Fruit fly (Drosophila melanogaster) whole organism, wandering third instar larva: ENCODE data around the gene Sc2.
A peak's percentile ranks its signal among the peaks of the same experiment; 100 is the strongest.

Experiments used
- Dif ChIP-seq: fragments of 200-275, 200-300 bp; sonication (Bioruptor generic); optimal IDR thresholded peaks from 2 replicates; lab custom pipeline; 2018; ENCODE audit warnings: missing biosample characterization, missing genetic modification characterization; ENCODE audit not compliant: partially characterized antibody
- Mio ChIP-seq: sonication (Bioruptor generic); optimal IDR thresholded peaks from 2 replicates; lab custom pipeline; 2016; ENCODE audit warnings: missing biosample characterization, missing genetic modification characterization
- Myc ChIP-seq: fragments of >200 bp; optimal IDR thresholded peaks from 2 replicates; lab custom pipeline; 2017
- br ChIP-seq: fragments of 200-800 bp; sonication (Bioruptor generic); optimal IDR thresholded peaks from 2 replicates; lab custom pipeline; 2016; ENCODE audit warnings: missing biosample characterization, missing genetic modification characterization
- dl ChIP-seq, 2 experiments: fragments of 175-275, 200-275 bp in 1 of 2; fragments of 200-275 bp in 1 of 2; sonication (Bioruptor generic); optimal IDR thresholded peaks; lab custom pipeline; 2018; ENCODE audit warnings: mild to moderate bottlenecking in 2 of 2, missing biosample characterization in 2 of 2, missing genetic modification characterization in 2 of 2, moderate library complexity in 2 of 2; ENCODE audit not compliant: partially characterized antibody in 2 of 2, insufficient read depth in 1 of 2
- dsf ChIP-seq: sonication (Bioruptor generic); optimal IDR thresholded peaks from 2 replicates; lab custom pipeline; 2016; ENCODE audit warnings: missing biosample characterization, missing genetic modification characterization, borderline replicate concordance
- foxo ChIP-seq, 2 experiments: fragments of 200-800 bp; sonication (Bioruptor generic); optimal IDR thresholded peaks; 2 replicates in 1 of 2; 3 replicates in 1 of 2; lab custom pipeline; 2016 to 2017; ENCODE audit warnings: missing biosample characterization in 2 of 2, missing genetic modification characterization in 2 of 2
- fru ChIP-seq: fragments of 200-800 bp; sonication (Bioruptor generic); optimal IDR thresholded peaks from 3 replicates; lab custom pipeline; 2016; ENCODE audit warnings: missing biosample characterization, mild to moderate bottlenecking, missing genetic modification characterization
- h ChIP-seq: fragments of 200-800 bp; sonication (Bioruptor generic); optimal IDR thresholded peaks from 3 replicates; lab custom pipeline; 2016; ENCODE audit warnings: missing biosample characterization, mild to moderate bottlenecking, missing genetic modification characterization
- pan ChIP-seq: fragments of >200 bp; optimal IDR thresholded peaks from 2 replicates; lab custom pipeline; 2017
- psq ChIP-seq: fragments of 200-800 bp; sonication (Bioruptor generic); optimal IDR thresholded peaks from 3 replicates; lab custom pipeline; 2017; ENCODE audit warnings: missing biosample characterization, mild to moderate bottlenecking, missing genetic modification characterization, moderate library complexity
- rgr ChIP-seq: fragments of 200-800 bp; sonication (Bioruptor generic); optimal IDR thresholded peaks from 3 replicates; lab custom pipeline; 2016; ENCODE audit warnings: missing biosample characterization, mild to moderate bottlenecking, missing genetic modification characterization
- usp ChIP-seq: fragments of >200 bp; optimal IDR thresholded peaks from 2 replicates; lab custom pipeline; 2017; ENCODE audit warnings: missing biosample characterization, missing genetic modification characterization
- woc ChIP-seq: sonication (Bioruptor generic); optimal IDR thresholded peaks from 2 replicates; lab custom pipeline; 2016; ENCODE audit warnings: missing biosample characterization, mild to moderate bottlenecking, missing genetic modification characterization

- peak; percentile 44 for TF ChIP-seq rgr
- no peak for TF ChIP-seq Myc (lab: Kevin White, UChicago)
- peak; percentile 13 for TF ChIP-seq br
- no peak for TF ChIP-seq usp
- TF ChIP-seq dl (GFP tag; optimal IDR thresholded peaks at IDR 0.05; lab: Kevin White, UChicago; ENCODE audit: insufficient read depth in 1 of 2, partially characterized antibody in 2 of 2) = no peak
- no peak for TF ChIP-seq dsf (GFP tag; lab: Kevin White, UChicago)
- TF ChIP-seq Dif (GFP tag; lab: Kevin White, UChicago) = no peak
- peak in 1 of 2 experiments; percentile 33 for TF ChIP-seq foxo (GFP tag; optimal IDR thresholded peaks at IDR 0.05; lab: Kevin White, UChicago)
- peak; percentile 41 for TF ChIP-seq h (GFP tag; lab: Kevin White, UChicago)
- TF ChIP-seq Mio (GFP tag; lab: Kevin White, UChicago) = no peak
- TF ChIP-seq woc (GFP tag; lab: Kevin White, UChicago) = no peak
- TF ChIP-seq psq (GFP tag; lab: Kevin White, UChicago) = peak; percentile 32
- no peak for TF ChIP-seq pan (lab: Kevin White, UChicago)
- TF ChIP-seq fru (GFP tag; lab: Kevin White, UChicago) = no peak
Observed at dm6 chr3L:3896553-3897034, 6.7 kb upstream of the Sc2 start, which contains the start of the genes Gr63a and Lamtor4.
